Fruit fly (Drosophila melanogaster): ENCODE data around the gene SC35.

- TF ChIP-seq CTCF (optimal IDR thresholded peaks at IDR 0.05) (no peak), CG8478 (optimal IDR thresholded peaks at IDR 0.05) (no peak)
Measured at dm6 chr2L:12474212-12474891, 39.9 kb upstream of the SC35 start.

Data from S2 (cell line).